In the genomic region with DNA sequence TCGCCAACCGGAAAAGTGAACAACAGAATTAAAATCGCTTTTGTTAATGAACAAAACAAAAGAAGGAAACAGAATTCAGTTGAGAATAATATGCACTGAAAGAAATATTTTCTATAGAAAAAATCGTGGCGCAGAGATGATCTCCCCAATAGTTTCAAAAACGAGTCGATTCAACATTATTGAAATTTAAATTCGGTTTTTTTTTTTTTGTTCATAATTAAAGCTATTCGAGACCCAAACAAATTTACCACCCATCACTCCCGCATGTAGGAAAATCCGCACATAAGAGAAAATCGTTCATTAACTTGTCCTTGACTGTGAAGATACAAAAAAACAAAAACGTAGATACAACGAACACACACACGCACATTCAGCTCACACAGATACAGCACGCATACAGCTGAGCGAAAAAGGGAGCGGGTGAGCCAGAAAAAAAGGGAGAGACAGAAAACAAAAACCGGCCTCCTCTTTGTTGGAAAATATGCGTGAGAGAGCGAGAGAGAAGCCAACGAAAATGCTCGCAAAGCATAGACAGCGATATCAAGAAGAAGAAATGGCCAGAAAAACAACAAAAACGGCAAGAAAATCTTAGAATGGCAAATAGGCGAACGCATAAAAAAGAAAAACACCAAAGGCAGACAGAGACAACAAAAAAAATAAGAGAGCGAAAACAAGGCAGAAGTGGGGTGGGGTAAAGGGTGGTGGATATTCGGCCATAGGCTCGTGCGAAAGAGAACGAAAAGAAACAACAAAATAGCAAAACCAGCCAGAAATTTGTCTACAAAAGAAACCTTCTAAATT, we compare ENCODE assay signal across 4 fruit fly cellular contexts.
A peak's percentile ranks its signal among the peaks of the same experiment; 100 is the strongest.
TF ChIP-seq lines count a peak whose summit lies in the region.

No protein-coding gene starts in this region.

- TF ChIP-seq CTCF in whole organism, embryonic (GFP tag; optimal IDR thresholded peaks at IDR 0.05; lab: Kevin White, UChicago), result no peak

TF ChIP-seq in whole organism, embryonic, 481 proteins besides CTCF, POLR2A, EP300 and RAD21 (continues in another document):
- TF ChIP-seq Dp (GFP tag; optimal IDR thresholded peaks at IDR 0.05; lab: Kevin White, UChicago) (no peak), ash1 (GFP tag; optimal IDR thresholded peaks at IDR 0.05; lab: Kevin White, UChicago) (no peak), CG12391 (tag; optimal IDR thresholded peaks at IDR 0.05; lab: Kevin White, UChicago) (peak; percentile 14), repo (GFP tag; optimal IDR thresholded peaks at IDR 0.05; lab: Kevin White, UChicago) (peak; percentile 2), Sin3A (optimal IDR thresholded peaks at IDR 0.05; lab: Kevin White, UChicago) (no peak), Hmx (GFP tag; optimal IDR thresholded peaks at IDR 0.05; lab: Kevin White, UChicago) (peak; percentile 23), ase (GFP tag; IDR thresholded peaks at IDR 0.05; lab: Robert Waterston, UW) (0 out of 3 replicates have a peak, but pooled peaks have one; percentile 43), Hr39 (optimal IDR thresholded peaks at IDR 0.05; lab: Kevin White, UChicago) (no peak), Awh (GFP tag; IDR thresholded peaks at IDR 0.05; lab: Robert Waterston, UW) (no peak), zfh2 (GFP tag; optimal IDR thresholded peaks at IDR 0.05; lab: Kevin White, UChicago) (peak; percentile 52), CG1233 (GFP tag; optimal IDR thresholded peaks at IDR 0.05; lab: Kevin White, UChicago) (no peak), lbe (GFP tag; optimal IDR thresholded peaks at IDR 0.05; lab: Kevin White, UChicago) (no peak), CG31388 (GFP tag; optimal IDR thresholded peaks at IDR 0.05; lab: Kevin White, UChicago) (no peak), E2f1 (GFP tag; IDR thresholded peaks at IDR 0.05; lab: Robert Waterston, UW) (no peak), CG42726 (GFP tag; IDR thresholded peaks at IDR 0.05; lab: Robert Waterston, UW; ENCODE audit: partially characterized antibody) (0 out of 2 replicates have a peak, but pooled peaks have one; percentile 16), abd-A (tag; optimal IDR thresholded peaks at IDR 0.05; lab: Kevin White, UChicago) (peak; percentile 93), H15 (GFP tag; IDR thresholded peaks at IDR 0.05; lab: Robert Waterston, UW) (no peak), dati (GFP tag; IDR thresholded peaks at IDR 0.05; lab: Robert Waterston, UW) (no peak), Deaf1 (tag; optimal IDR thresholded peaks at IDR 0.05; lab: Kevin White, UChicago) (peak; percentile 54), Mad (GFP tag; optimal IDR thresholded peaks at IDR 0.05; lab: Kevin White, UChicago) (no peak)

TF ChIP-seq in whole organism, prepupa, 60 proteins besides CTCF, POLR2A, EP300 and RAD21 (continues in another document):
- TF ChIP-seq lz (GFP tag; optimal IDR thresholded peaks at IDR 0.05; lab: Kevin White, UChicago) (peak; percentile 78), vri (GFP tag; optimal IDR thresholded peaks at IDR 0.05; lab: Kevin White, UChicago) (no peak), CG9139 (GFP tag; optimal IDR thresholded peaks at IDR 0.05; lab: Kevin White, UChicago) (peak; percentile 75), Eip75B (GFP tag; optimal IDR thresholded peaks at IDR 0.05; lab: Kevin White, UChicago) (peak; percentile 75), Hr38 (GFP tag; optimal IDR thresholded peaks at IDR 0.05; lab: Kevin White, UChicago) (no peak), fd85E (GFP tag; optimal IDR thresholded peaks at IDR 0.05; lab: Kevin White, UChicago) (no peak), Lpt (GFP tag; optimal IDR thresholded peaks at IDR 0.05; lab: Kevin White, UChicago) (peak; percentile 81), Smox (GFP tag; optimal IDR thresholded peaks at IDR 0.05; lab: Kevin White, UChicago) (peak; percentile 76), CG32006 (GFP tag; optimal IDR thresholded peaks at IDR 0.05; lab: Kevin White, UChicago) (peak; percentile 46), CG6163 (GFP tag; IDR thresholded peaks at IDR 0.05; lab: Robert Waterston, UW) (peak; percentile 84), Met (GFP tag; optimal IDR thresholded peaks at IDR 0.05; lab: Kevin White, UChicago) (peak; percentile 74), CG11294 (GFP tag; IDR thresholded peaks at IDR 0.05; lab: Robert Waterston, UW) (no peak; the same call in 1 of the 2 replicates), CG31627 (GFP tag; optimal IDR thresholded peaks at IDR 0.05; lab: Kevin White, UChicago) (peak; percentile 82), CG8319 (GFP tag; optimal IDR thresholded peaks at IDR 0.05; lab: Kevin White, UChicago) (peak; percentile 44), CG34406 (GFP tag; optimal IDR thresholded peaks at IDR 0.05; lab: Kevin White, UChicago) (peak; percentile 73), Blimp-1 (GFP tag; optimal IDR thresholded peaks at IDR 0.05; lab: Kevin White, UChicago) (no peak), acj6 (GFP tag; optimal IDR thresholded peaks at IDR 0.05; lab: Kevin White, UChicago) (peak; percentile 64), CG10631 (GFP tag; optimal IDR thresholded peaks at IDR 0.05; lab: Kevin White, UChicago) (peak; percentile 64), Ets21C (GFP tag; optimal IDR thresholded peaks at IDR 0.05; lab: Kevin White, UChicago) (peak; percentile 72), Hr39 (GFP tag; optimal IDR thresholded peaks at IDR 0.05; lab: Kevin White, UChicago) (peak; percentile 82), CG7368 (GFP tag; optimal IDR thresholded peaks at IDR 0.05; lab: Kevin White, UChicago) (peak; percentile 19)

TF ChIP-seq in whole organism, pupa, 21 proteins besides CTCF, POLR2A, EP300 and RAD21:
- TF ChIP-seq Ets98B (GFP tag; IDR thresholded peaks at IDR 0.05; lab: Robert Waterston, UW) (peak; percentile 76), D1 (tag; optimal IDR thresholded peaks at IDR 0.05; lab: Kevin White, UChicago) (peak; percentile 42), CG8159 (tag; optimal IDR thresholded peaks at IDR 0.05; lab: Kevin White, UChicago) (peak; percentile 67), CG15710 (tag; optimal IDR thresholded peaks at IDR 0.05; lab: Kevin White, UChicago) (peak; percentile 54), CG32121 (GFP tag; IDR thresholded peaks at IDR 0.05; lab: Robert Waterston, UW) (peak; percentile 82), fd96Ca (GFP tag; IDR thresholded peaks at IDR 0.05; lab: Robert Waterston, UW) (peak; percentile 78; the same call in 2 of the 3 replicates), CG14655 (GFP tag; optimal IDR thresholded peaks at IDR 0.05; lab: Kevin White, UChicago) (peak; percentile 91), rn (GFP tag; IDR thresholded peaks at IDR 0.05; lab: Robert Waterston, UW) (peak; percentile 54; the same call in 1 of the 2 replicates), CG34367 (tag; optimal IDR thresholded peaks at IDR 0.05; lab: Kevin White, UChicago) (peak; percentile 47), EcR (GFP tag; optimal IDR thresholded peaks at IDR 0.05; lab: Kevin White, UChicago) (peak; percentile 85), CG17806 (tag; optimal IDR thresholded peaks at IDR 0.05; lab: Kevin White, UChicago) (peak; percentile 49), Pif1A (GFP tag; optimal IDR thresholded peaks at IDR 0.05; lab: Kevin White, UChicago) (peak; percentile 67), CG12605 (GFP tag; IDR thresholded peaks at IDR 0.05; lab: Robert Waterston, UW) (peak; percentile 93), Pif1B (GFP tag; optimal IDR thresholded peaks at IDR 0.05; lab: Kevin White, UChicago) (peak; percentile 78), CG10348 (GFP tag; IDR thresholded peaks at IDR 0.05; lab: Robert Waterston, UW) (no peak), Snoo (tag; optimal IDR thresholded peaks at IDR 0.05; lab: Kevin White, UChicago) (peak; percentile 61), CG4496 (GFP tag; IDR thresholded peaks at IDR 0.05; lab: Robert Waterston, UW) (peak; percentile 88), CG8301 (tag; optimal IDR thresholded peaks at IDR 0.05; lab: Kevin White, UChicago) (peak; percentile 77), CG13204 (GFP tag; optimal IDR thresholded peaks at IDR 0.05; lab: Kevin White, UChicago) (peak; percentile 70), CG9948 (tag; optimal IDR thresholded peaks at IDR 0.05; lab: Kevin White, UChicago) (peak; percentile 23), gl (tag; optimal IDR thresholded peaks at IDR 0.05; lab: Kevin White, UChicago) (peak; percentile 71)
TF ChIP-seq in whole organism, pupa: peak in this region for 20.

TF ChIP-seq in whole organism, wandering third instar larva, 38 proteins besides CTCF, POLR2A, EP300 and RAD21:
- peak; percentile 56 for TF ChIP-seq fru (GFP tag; optimal IDR thresholded peaks at IDR 0.05; lab: Kevin White, UChicago)
- peak; percentile 43 for TF ChIP-seq rgr (GFP tag; optimal IDR thresholded peaks at IDR 0.05; lab: Kevin White, UChicago)
- TF ChIP-seq foxo (GFP tag; optimal IDR thresholded peaks at IDR 0.05; lab: Kevin White, UChicago), result peak in 1 of 2 experiments; percentile 30
- TF ChIP-seq Jra (GFP tag; optimal IDR thresholded peaks at IDR 0.05; lab: Kevin White, UChicago), result no peak
- no peak for TF ChIP-seq dl (GFP tag; optimal IDR thresholded peaks at IDR 0.05; lab: Kevin White, UChicago; ENCODE audit: insufficient read depth in 1 of 2, partially characterized antibody in 2 of 2)
- TF ChIP-seq sv (GFP tag; optimal IDR thresholded peaks at IDR 0.05; lab: Kevin White, UChicago), result peak; percentile 29
- peak; percentile 25 for TF ChIP-seq h (GFP tag; optimal IDR thresholded peaks at IDR 0.05; lab: Kevin White, UChicago)
- TF ChIP-seq Hr78 (GFP tag; optimal IDR thresholded peaks at IDR 0.05; lab: Kevin White, UChicago), result no peak
- peak; percentile 33 for TF ChIP-seq br (GFP tag; optimal IDR thresholded peaks at IDR 0.05; lab: Kevin White, UChicago)
- peak; percentile 96 for TF ChIP-seq psq (GFP tag; optimal IDR thresholded peaks at IDR 0.05; lab: Kevin White, UChicago)
- peak; percentile 18 for TF ChIP-seq ey (GFP tag; optimal IDR thresholded peaks at IDR 0.05; lab: Kevin White, UChicago)
- TF ChIP-seq OdsH (GFP tag; optimal IDR thresholded peaks at IDR 0.05; lab: Kevin White, UChicago), result peak; percentile 9
- peak; percentile 5 for TF ChIP-seq HLH106 (tag; optimal IDR thresholded peaks at IDR 0.05; lab: Kevin White, UChicago)
- no peak for TF ChIP-seq dmrt93B (GFP tag; optimal IDR thresholded peaks at IDR 0.05; lab: Kevin White, UChicago)
